Worm (Caenorhabditis elegans) whole organism, L3 larva: ENCODE results near the gene eat-6.

Source experiments
- R02D3.7 ChIP-seq: fragments of 150-350 bp; optimal IDR thresholded peaks from 2 replicates; lab custom pipeline; 2014; ENCODE audit warnings: missing biosample characterization, missing genetic modification characterization
- aly-2 ChIP-seq: fragments of 150-350 bp; optimal IDR thresholded peaks from 2 replicates; lab custom pipeline; 2014; ENCODE audit warnings: missing biosample characterization, missing genetic modification characterization
- ama-1 ChIP-seq: fragments of 150-350 bp; optimal IDR thresholded peaks from 2 replicates; lab custom pipeline; 2018
- ceh-16 ChIP-seq: sonication (generic microtip); optimal IDR thresholded peaks from 2 replicates; lab custom pipeline; 2017; ENCODE audit warnings: missing biosample characterization, missing genetic modification characterization
- ceh-9 ChIP-seq: sonication (generic microtip); optimal IDR thresholded peaks from 2 replicates; lab custom pipeline; 2018; ENCODE audit warnings: missing biosample characterization, missing genetic modification characterization
- egl-27 ChIP-seq: sonication (generic microtip); optimal IDR thresholded peaks from 4 replicates; lab custom pipeline; 2017; ENCODE audit warnings: missing biosample characterization, missing genetic modification reagents, missing genetic modification characterization
- egl-5 ChIP-seq: fragments of 150-350 bp; optimal IDR thresholded peaks from 2 replicates; lab custom pipeline; 2017; ENCODE audit warnings: missing biosample characterization, missing genetic modification reagents, missing genetic modification characterization, inconsistent platforms
- elt-2 ChIP-seq: sonication (generic microtip); optimal IDR thresholded peaks from 2 replicates; lab custom pipeline; 2016; ENCODE audit warnings: missing genetic modification reagents, mild to moderate bottlenecking, missing genetic modification characterization, missing compliant biosample characterization
- elt-3 ChIP-seq, 3 experiments: fragments of 150-350 bp in 1 of 3; sonication (generic microtip) in 2 of 3; optimal IDR thresholded peaks; 2 replicates in 2 of 3; 4 replicates in 1 of 3; lab custom pipeline; 2014 to 2017; ENCODE audit warnings: missing biosample characterization in 3 of 3, missing genetic modification characterization in 3 of 3
- fkh-10 ChIP-seq: sonication (generic microtip); optimal IDR thresholded peaks from 2 replicates; lab custom pipeline; 2017; ENCODE audit warnings: missing biosample characterization, missing genetic modification reagents, missing genetic modification characterization
- fkh-2 ChIP-seq: fragments of 150-350 bp; optimal IDR thresholded peaks from 2 replicates; lab custom pipeline; 2014; ENCODE audit warnings: missing biosample characterization, missing genetic modification reagents, missing genetic modification characterization
- fos-1 ChIP-seq: fragments of 150-350 bp; optimal IDR thresholded peaks from 2 replicates; lab custom pipeline; 2014; ENCODE audit warnings: missing biosample characterization, missing genetic modification characterization
- hmg-11 ChIP-seq: sonication (generic microtip); optimal IDR thresholded peaks from 2 replicates; lab custom pipeline; 2016; ENCODE audit warnings: missing genetic modification characterization, missing compliant biosample characterization
- jun-1 ChIP-seq: fragments of 150-350 bp; optimal IDR thresholded peaks from 2 replicates; lab custom pipeline; 2014; ENCODE audit warnings: missing biosample characterization, missing genetic modification reagents, missing genetic modification characterization
- lin-15B ChIP-seq: fragments of 150-350 bp; optimal IDR thresholded peaks from 2 replicates; lab custom pipeline; 2014; ENCODE audit warnings: missing biosample characterization, missing genetic modification characterization
- lin-39 ChIP-seq: fragments of 150-350 bp; optimal IDR thresholded peaks from 2 replicates; lab custom pipeline; 2018; ENCODE audit warnings: missing biosample characterization, missing genetic modification reagents, missing genetic modification characterization
- lsy-12 ChIP-seq: sonication (generic microtip); optimal IDR thresholded peaks from 2 replicates; lab custom pipeline; 2016; ENCODE audit warnings: mild to moderate bottlenecking, missing genetic modification characterization, missing compliant biosample characterization
- mdl-1 ChIP-seq: fragments of 150-350 bp; optimal IDR thresholded peaks from 2 replicates; lab custom pipeline; 2014; ENCODE audit warnings: missing biosample characterization, missing genetic modification characterization
- mml-1 ChIP-seq: fragments of 150-350 bp; sonication (generic microtip); optimal IDR thresholded peaks from 3 replicates; lab custom pipeline; 2014; ENCODE audit warnings: missing biosample characterization, missing genetic modification characterization
- nhr-11 ChIP-seq: fragments of 150-350 bp; optimal IDR thresholded peaks from 2 replicates; lab custom pipeline; 2014; ENCODE audit warnings: missing biosample characterization, missing genetic modification characterization
- nhr-23 ChIP-seq: fragments of 150-350 bp; optimal IDR thresholded peaks from 2 replicates; lab custom pipeline; 2014; ENCODE audit warnings: missing biosample characterization, missing genetic modification reagents, missing genetic modification characterization
- nhr-237 ChIP-seq: fragments of 150-350 bp; optimal IDR thresholded peaks from 2 replicates; lab custom pipeline; 2014; ENCODE audit warnings: missing biosample characterization, missing genetic modification characterization
- nhr-28 ChIP-seq: fragments of 150-350 bp; optimal IDR thresholded peaks from 2 replicates; lab custom pipeline; 2014; ENCODE audit warnings: missing biosample characterization, missing genetic modification characterization
- nhr-43 ChIP-seq: sonication (generic microtip); optimal IDR thresholded peaks from 2 replicates; lab custom pipeline; 2016; ENCODE audit warnings: mild to moderate bottlenecking, missing genetic modification characterization, missing compliant biosample characterization; ENCODE audit not compliant: poor library complexity, severe bottlenecking
- nhr-67 ChIP-seq: fragments of 150-350 bp; optimal IDR thresholded peaks from 2 replicates; lab custom pipeline; 2014; ENCODE audit warnings: missing biosample characterization, missing genetic modification characterization
- nhr-76 ChIP-seq: fragments of 150-350 bp; sonication (generic microtip); optimal IDR thresholded peaks from 5 replicates; lab custom pipeline; 2014; ENCODE audit warnings: missing biosample characterization, missing genetic modification characterization
- pha-4 ChIP-seq: fragments of 150-350 bp; optimal IDR thresholded peaks from 2 replicates; lab custom pipeline; 2014; ENCODE audit warnings: missing biosample characterization, missing genetic modification reagents, missing genetic modification characterization
- pqm-1 ChIP-seq: fragments of 150-350 bp; optimal IDR thresholded peaks from 2 replicates; lab custom pipeline; 2017; ENCODE audit warnings: missing biosample characterization, missing genetic modification characterization, inconsistent platforms
- snpc-4 ChIP-seq: fragments of 150-350 bp; optimal IDR thresholded peaks from 2 replicates; lab custom pipeline; 2014; ENCODE audit warnings: missing biosample characterization, missing genetic modification characterization
- unc-39 ChIP-seq: sonication (generic microtip); optimal IDR thresholded peaks from 4 replicates; lab custom pipeline; 2017; ENCODE audit warnings: missing biosample characterization, missing genetic modification characterization
- zag-1 ChIP-seq: fragments of 150-350 bp; optimal IDR thresholded peaks from 2 replicates; lab custom pipeline; 2014; ENCODE audit warnings: missing biosample characterization, missing genetic modification characterization
- ztf-11 ChIP-seq: fragments of 150-350 bp; optimal IDR thresholded peaks from 2 replicates; lab custom pipeline; 2014; ENCODE audit warnings: missing biosample characterization, missing genetic modification characterization
- ztf-4 ChIP-seq: fragments of 150-350 bp; optimal IDR thresholded peaks from 2 replicates; lab custom pipeline; 2014; ENCODE audit warnings: missing biosample characterization, missing genetic modification characterization

eat-6 gene

DNA sequence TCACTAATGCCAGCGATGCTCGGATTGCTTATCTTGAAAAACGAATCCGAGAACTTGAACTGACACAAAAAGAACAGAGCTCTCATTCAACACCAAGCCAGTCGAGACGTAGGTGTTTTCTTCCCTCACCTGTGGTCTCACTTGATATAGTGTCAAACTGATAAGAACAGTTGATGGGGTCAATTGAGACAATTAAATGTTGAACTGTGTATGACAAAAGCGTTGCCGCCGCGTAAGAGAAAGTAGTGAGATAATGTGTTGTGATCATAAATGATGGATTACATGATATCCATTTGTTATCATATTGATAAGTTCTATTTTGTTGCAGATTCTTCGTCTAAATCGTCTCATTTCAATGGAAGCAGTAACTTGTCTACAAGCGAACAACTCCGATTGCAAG is 43.9 kb upstream of the eat-6 start:
- TF ChIP-seq nhr-43 (tag; lab: Kevin White, UChicago), result peak; percentile 5
- TF ChIP-seq elt-2 (tag; lab: Kevin White, UChicago), result peak; percentile 17
- TF ChIP-seq nhr-76 (tag; lab: Kevin White, UChicago), result no peak
- no peak for TF ChIP-seq elt-3 (tag; optimal IDR thresholded peaks at IDR 0.05; lab: Kevin White, UChicago)
- TF ChIP-seq ama-1 (lab: Kevin White, UChicago), result no peak
- TF ChIP-seq egl-27, result no peak
- no peak for TF ChIP-seq lsy-12 (tag; lab: Kevin White, UChicago)
- no peak for TF ChIP-seq zag-1 (tag; lab: Kevin White, UChicago)

ce11 chrV:13170497-13170896 is 40.7 kb upstream of the eat-6 start:
- TF ChIP-seq egl-27 (no peak), fos-1 (tag; lab: Kevin White, UChicago) (no peak), unc-39 (tag; lab: Kevin White, UChicago) (no peak), ceh-9 (tag; lab: Kevin White, UChicago) (no peak), lin-15B (no peak), mml-1 (no peak), nhr-23 (no peak), R02D3.7 (no peak)

- no peak for TF ChIP-seq fos-1 (tag; lab: Kevin White, UChicago)
- TF ChIP-seq pha-4, result no peak
- TF ChIP-seq fkh-2 (tag; lab: Kevin White, UChicago), result no peak
- no peak for TF ChIP-seq aly-2 (tag; lab: Kevin White, UChicago)
- peak; percentile 4 for TF ChIP-seq hmg-11 (tag; lab: Kevin White, UChicago)
- no peak for TF ChIP-seq jun-1 (tag; lab: Kevin White, UChicago)
These were observed 36.8 kb upstream of the eat-6 start for ce11 chrV:13166582-13166981.

ce11 chrV:13165244-13165643 is 35.4 kb upstream of the eat-6 start:
- TF ChIP-seq lin-15B (no peak), mml-1 (no peak), fkh-10 (GFP tag; lab: Kevin White, UChicago) (peak; percentile 40), jun-1 (tag; lab: Kevin White, UChicago) (no peak)

ce11 chrV:13163841-13164240 is 34.0 kb upstream of the eat-6 start:
- TF ChIP-seq pqm-1 (tag; lab: Kevin White, UChicago) (peak; percentile 51), pha-4 (peak; percentile 62), nhr-67 (tag; lab: Kevin White, UChicago) (no peak), ztf-11 (tag; lab: Kevin White, UChicago) (no peak), egl-27 (no peak), snpc-4 (tag; lab: Kevin White, UChicago) (peak; percentile 14), nhr-11 (tag; lab: Kevin White, UChicago) (no peak), fkh-2 (tag; lab: Kevin White, UChicago) (no peak), elt-2 (tag; lab: Kevin White, UChicago) (peak; percentile 80), mdl-1 (tag; lab: Kevin White, UChicago) (no peak), egl-5 (tag; lab: Kevin White, UChicago) (no peak), nhr-237 (no peak), fos-1 (tag; lab: Kevin White, UChicago) (no peak)

DNA sequence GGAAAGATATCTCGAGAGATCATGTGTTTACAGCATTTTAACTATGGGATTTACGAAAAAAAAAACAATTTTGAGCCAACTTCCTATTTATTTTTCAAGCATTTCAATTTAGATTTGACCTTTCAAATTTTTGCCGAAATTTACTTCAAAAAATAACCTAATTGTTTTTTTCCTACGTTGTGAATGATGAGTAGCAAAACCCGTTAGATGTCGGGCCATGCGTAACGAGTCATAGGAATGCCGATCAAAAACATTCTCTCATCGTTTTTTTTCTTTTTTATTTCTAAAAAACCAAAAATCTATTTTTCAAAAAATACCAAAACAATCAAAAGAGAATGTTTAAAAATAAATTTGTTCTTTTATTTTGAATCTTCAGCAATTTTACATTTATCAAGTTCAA is 33.1 kb upstream of the eat-6 start:
- no peak for TF ChIP-seq elt-2 (tag; lab: Kevin White, UChicago)
- TF ChIP-seq ztf-11 (tag; lab: Kevin White, UChicago), result no peak
- TF ChIP-seq ztf-4 (tag; lab: Kevin White, UChicago), result no peak
- peak; percentile 81 for TF ChIP-seq snpc-4 (tag; lab: Kevin White, UChicago)
- TF ChIP-seq hmg-11 (tag; lab: Kevin White, UChicago), result no peak
- no peak for TF ChIP-seq nhr-23

DNA sequence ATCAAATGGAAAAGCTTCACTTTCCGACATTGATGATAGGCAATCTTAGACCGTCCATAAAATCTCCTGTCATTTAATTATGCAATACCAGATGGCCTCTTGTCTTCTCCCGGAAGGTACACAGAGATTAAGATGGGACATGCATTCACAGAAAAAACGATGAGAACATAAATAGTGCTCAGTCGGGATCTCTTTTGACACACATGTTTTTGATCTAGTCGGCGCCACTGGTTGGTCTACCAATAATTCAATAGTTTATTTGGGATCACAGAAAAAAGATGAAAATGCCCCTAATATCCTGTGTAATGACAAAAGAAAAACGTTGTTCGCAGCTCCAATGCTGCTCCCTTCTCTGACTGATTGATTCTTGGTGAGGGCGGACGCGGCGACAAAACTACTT is 31.3 kb upstream of the eat-6 start:
- peak; percentile 11 for TF ChIP-seq lin-39 (tag; lab: Kevin White, UChicago)
- no peak for TF ChIP-seq nhr-28 (tag; lab: Kevin White, UChicago)
- TF ChIP-seq ceh-16, result no peak
